Worm (Caenorhabditis elegans) whole organism, young adult: ENCODE measurements around the gene lin-52.

Experiments used
- B0035.1 ChIP-seq: sonication (generic microtip); optimal IDR thresholded peaks from 2 replicates; lab custom pipeline; 2016; ENCODE audit warnings: missing genetic modification characterization, mild to moderate bottlenecking, missing compliant biosample characterization, missing genotype, missing genetic modification reagents
- B0261.1 ChIP-seq: sonication (generic microtip); optimal IDR thresholded peaks from 2 replicates; lab custom pipeline; 2016; ENCODE audit warnings: mild to moderate bottlenecking, missing genetic modification characterization, moderate library complexity, missing compliant biosample characterization
- C06A6.2 ChIP-seq: fragments of 200-800 bp; sonication (Bioruptor generic); conservative IDR thresholded peaks from 2 replicates; pipeline ENCODE4 v1.3.6; 2022; ENCODE audit warnings: missing genetic modification characterization, missing compliant biosample characterization
- F33H1.4 ChIP-seq: fragments of 200-800 bp; sonication (Bioruptor generic); IDR thresholded peaks from 2 replicates; pipeline ENCODE4 v1.3.6; 2022; ENCODE audit warnings: missing genetic modification reagents, missing genetic modification characterization, missing compliant biosample characterization
- F39B2.1 ChIP-seq: fragments of 200-800 bp; sonication (Bioruptor generic); IDR thresholded peaks from 2 replicates; pipeline ENCODE4 v1.3.6; 2022; ENCODE audit warnings: missing genetic modification reagents, missing genetic modification characterization, missing compliant biosample characterization
- F57C9.4 ChIP-seq: sonication (generic microtip); optimal IDR thresholded peaks from 2 replicates; lab custom pipeline; 2017; ENCODE audit warnings: mild to moderate bottlenecking, missing genetic modification characterization, missing compliant biosample characterization
- Y53F4B.3 ChIP-seq: fragments of 200-800 bp; sonication (Bioruptor generic); IDR thresholded peaks from 2 replicates; pipeline ENCODE4 v1.3.6; 2022; ENCODE audit warnings: missing genetic modification reagents, missing genetic modification characterization, missing compliant biosample characterization
- Y56A3A.18 ChIP-seq: fragments of 200-800 bp; sonication (Bioruptor generic); IDR thresholded peaks from 2 replicates; pipeline ENCODE4 v1.3.6; 2022; ENCODE audit warnings: missing genetic modification reagents, missing genetic modification characterization, missing compliant biosample characterization
- ZK185.1 ChIP-seq: sonication (generic microtip); optimal IDR thresholded peaks from 2 replicates; lab custom pipeline; 2016; ENCODE audit warnings: mild to moderate bottlenecking, missing genetic modification characterization, missing compliant biosample characterization; ENCODE audit not compliant: poor library complexity, severe bottlenecking
- ama-1 ChIP-seq, 3 experiments: fragments of 150-350 bp in 1 of 3; sonication (generic microtip) in 2 of 3; optimal IDR thresholded peaks; 2 replicates each; lab custom pipeline; 2014 to 2018; ENCODE audit warnings: missing biosample characterization in 2 of 3, missing genetic modification characterization in 2 of 3, missing genetic modification reagents in 2 of 3
- atf-7 ChIP-seq: sonication (generic microtip); optimal IDR thresholded peaks from 2 replicates; lab custom pipeline; 2017; ENCODE audit warnings: mild to moderate bottlenecking, missing genetic modification characterization, missing compliant biosample characterization
- athp-1 ChIP-seq: sonication (generic microtip); optimal IDR thresholded peaks from 2 replicates; lab custom pipeline; 2017; ENCODE audit warnings: mild to moderate bottlenecking, missing genetic modification characterization, missing compliant biosample characterization
- attf-3 ChIP-seq: fragments of 200-800 bp; sonication (Bioruptor generic); conservative IDR thresholded peaks from 2 replicates; pipeline ENCODE4 v1.3.6; 2022; ENCODE audit warnings: missing genetic modification reagents, missing genetic modification characterization, missing compliant biosample characterization
- attf-5 ChIP-seq: fragments of 200-800 bp; sonication (Bioruptor generic); optimal IDR thresholded peaks from 2 replicates; lab custom pipeline; 2018; ENCODE audit warnings: mild to moderate bottlenecking, missing genetic modification characterization, missing compliant biosample characterization
- attf-6 ChIP-seq: fragments of 200-800 bp; sonication (Bioruptor generic); IDR thresholded peaks from 2 replicates; pipeline ENCODE4 v1.3.6; 2022; ENCODE audit warnings: missing genetic modification reagents, missing genetic modification characterization, missing compliant biosample characterization
- bed-2 ChIP-seq: fragments of 200-800 bp; sonication (Bioruptor generic); IDR thresholded peaks from 2 replicates; pipeline ENCODE4 v1.3.6; 2022; ENCODE audit warnings: missing genetic modification reagents, missing genetic modification characterization, missing compliant biosample characterization
- ceh-27 ChIP-seq: fragments of 200-800 bp; sonication (Bioruptor generic); optimal IDR thresholded peaks from 2 replicates; lab custom pipeline; 2018; ENCODE audit warnings: mild to moderate bottlenecking, missing genetic modification characterization, moderate library complexity, missing compliant biosample characterization
- ceh-58 ChIP-seq: fragments of 200-800 bp; sonication (Bioruptor generic); IDR thresholded peaks from 2 replicates; pipeline ENCODE4 v1.3.6; 2022; ENCODE audit warnings: missing genetic modification characterization, missing compliant biosample characterization
- die-1 ChIP-seq: sonication (generic microtip); optimal IDR thresholded peaks from 2 replicates; lab custom pipeline; 2016; ENCODE audit warnings: missing genotype, mild to moderate bottlenecking, missing genetic modification characterization, missing compliant biosample characterization
- dox-1 ChIP-seq: fragments of 200-800 bp; sonication (Bioruptor generic); IDR thresholded peaks from 2 replicates; pipeline ENCODE4 v1.3.6; 2022; ENCODE audit warnings: missing genetic modification reagents, missing genetic modification characterization, missing compliant biosample characterization
- dpff-1 ChIP-seq: sonication (generic microtip); optimal IDR thresholded peaks from 2 replicates; lab custom pipeline; 2017; ENCODE audit warnings: mild to moderate bottlenecking, missing genetic modification characterization, missing compliant biosample characterization
- efl-1 ChIP-seq: fragments of 150-350 bp; optimal IDR thresholded peaks from 2 replicates; lab custom pipeline; 2014; ENCODE audit warnings: missing biosample characterization, missing genetic modification reagents, missing genetic modification characterization
- egrh-3 ChIP-seq: fragments of 200-800 bp; sonication (Bioruptor generic); IDR thresholded peaks from 2 replicates; pipeline ENCODE4 v1.3.6; 2022; ENCODE audit warnings: missing genetic modification reagents, missing genetic modification characterization, missing compliant biosample characterization
- ets-4 ChIP-seq: fragments of 200-800 bp; sonication (Bioruptor generic); optimal IDR thresholded peaks from 2 replicates; lab custom pipeline; 2018; ENCODE audit warnings: mild to moderate bottlenecking, missing genetic modification characterization, missing compliant biosample characterization
- him-1 ChIP-seq: sonication (generic microtip); optimal IDR thresholded peaks from 2 replicates; lab custom pipeline; 2016; ENCODE audit warnings: missing genotype, missing genetic modification reagents, missing genetic modification characterization, missing compliant biosample characterization
- hmg-1.2 ChIP-seq: fragments of 200-800 bp; sonication (Bioruptor generic); IDR thresholded peaks from 2 replicates; pipeline ENCODE4 v1.3.6; 2022; ENCODE audit warnings: missing genetic modification reagents, missing genetic modification characterization, missing compliant biosample characterization
- let-607 ChIP-seq, 2 experiments: fragments of 200-800 bp in 1 of 2; sonication (Bioruptor generic) in 1 of 2; sonication (generic microtip) in 1 of 2; optimal IDR thresholded peaks; 2 replicates each; lab custom pipeline; 2016 to 2018; ENCODE audit warnings: mild to moderate bottlenecking in 2 of 2, missing compliant biosample characterization in 2 of 2, missing genetic modification characterization in 2 of 2, moderate library complexity in 2 of 2, missing genotype in 1 of 2
- lin-40 ChIP-seq: sonication (generic microtip); optimal IDR thresholded peaks from 2 replicates; lab custom pipeline; 2016; ENCODE audit warnings: missing genetic modification characterization, mild to moderate bottlenecking, missing compliant biosample characterization, missing genotype, missing genetic modification reagents
- lir-1 ChIP-seq: fragments of 200-800 bp; sonication (Bioruptor generic); conservative IDR thresholded peaks from 2 replicates; pipeline ENCODE4 v1.3.6; 2022; ENCODE audit warnings: missing genetic modification reagents, missing genetic modification characterization, missing compliant biosample characterization
- lsl-1 ChIP-seq: fragments of 200-800 bp; sonication (Bioruptor generic); optimal IDR thresholded peaks from 2 replicates; lab custom pipeline; 2018; ENCODE audit warnings: mild to moderate bottlenecking, missing genetic modification characterization, moderate library complexity, missing compliant biosample characterization
- lsy-27 ChIP-seq: sonication (generic microtip); optimal IDR thresholded peaks from 2 replicates; lab custom pipeline; 2017; ENCODE audit warnings: missing genetic modification characterization, mild to moderate bottlenecking, missing compliant biosample characterization, antibody characterized with exemption, missing genotype, borderline replicate concordance; ENCODE audit not compliant: insufficient read depth
- madf-6 ChIP-seq: fragments of 200-800 bp; sonication (Bioruptor generic); IDR thresholded peaks from 2 replicates; pipeline ENCODE4 v1.3.6; 2022; ENCODE audit warnings: missing genetic modification reagents, missing genetic modification characterization, missing compliant biosample characterization
- madf-8 ChIP-seq: fragments of 200-800 bp; sonication (Bioruptor generic); conservative IDR thresholded peaks from 2 replicates; pipeline ENCODE4 v1.3.6; 2022; ENCODE audit warnings: missing genetic modification reagents, missing genetic modification characterization, missing compliant biosample characterization
- mel-28 ChIP-seq: sonication (generic microtip); optimal IDR thresholded peaks from 2 replicates; lab custom pipeline; 2016; ENCODE audit warnings: borderline replicate concordance, mild to moderate bottlenecking, missing genetic modification characterization, missing compliant biosample characterization
- mxl-1 ChIP-seq: sonication (generic microtip); optimal IDR thresholded peaks from 2 replicates; lab custom pipeline; 2016; ENCODE audit warnings: missing genetic modification characterization, missing compliant biosample characterization
- nfya-2 ChIP-seq: fragments of 200-800 bp; sonication (Bioruptor generic); IDR thresholded peaks from 2 replicates; pipeline ENCODE4 v1.3.6; 2022; ENCODE audit warnings: missing genetic modification reagents, missing genetic modification characterization, missing compliant biosample characterization
- nhr-90 ChIP-seq: sonication (generic microtip); optimal IDR thresholded peaks from 2 replicates; lab custom pipeline; 2016; ENCODE audit warnings: missing genotype, mild to moderate bottlenecking, missing genetic modification characterization, missing compliant biosample characterization
- pbrm-1 ChIP-seq: fragments of 200-800 bp; sonication (Bioruptor generic); IDR thresholded peaks from 2 replicates; pipeline ENCODE4 v1.3.6; 2022; ENCODE audit warnings: missing genetic modification reagents, missing genetic modification characterization, missing compliant biosample characterization
- rec-8 ChIP-seq, 2 experiments: sonication (generic microtip); optimal IDR thresholded peaks; 2 replicates each; lab custom pipeline; 2016; ENCODE audit warnings: mild to moderate bottlenecking in 2 of 2, missing genetic modification characterization in 2 of 2, missing genetic modification reagents in 2 of 2, missing genotype in 2 of 2, missing biosample characterization in 1 of 2, missing compliant biosample characterization in 1 of 2, moderate library complexity in 1 of 2
- sdz-38 ChIP-seq: sonication (generic microtip); optimal IDR thresholded peaks from 2 replicates; lab custom pipeline; 2016; ENCODE audit warnings: missing genotype, missing genetic modification characterization, missing compliant biosample characterization
- snpc-1.3 ChIP-seq: sonication (generic microtip); optimal IDR thresholded peaks from 2 replicates; lab custom pipeline; 2017; ENCODE audit warnings: missing genetic modification characterization, mild to moderate bottlenecking, missing compliant biosample characterization, antibody characterized with exemption, moderate library complexity, missing genotype, missing genetic modification reagents; ENCODE audit not compliant: insufficient read depth
- snpc-3.4 ChIP-seq: sonication (generic microtip); optimal IDR thresholded peaks from 2 replicates; lab custom pipeline; 2017; ENCODE audit warnings: missing genetic modification characterization, mild to moderate bottlenecking, missing compliant biosample characterization, antibody characterized with exemption, moderate library complexity, missing genotype, missing genetic modification reagents
- sptf-2 ChIP-seq: fragments of 200-800 bp; sonication (Bioruptor generic); optimal IDR thresholded peaks from 2 replicates; lab custom pipeline; 2018; ENCODE audit warnings: mild to moderate bottlenecking, missing genetic modification characterization, missing compliant biosample characterization
- tbp1 ChIP-seq: fragments of 200-800 bp; sonication (Bioruptor generic); optimal IDR thresholded peaks from 2 replicates; lab custom pipeline; 2018; ENCODE audit warnings: mild to moderate bottlenecking, missing genetic modification characterization, missing compliant biosample characterization
- tlf-1 ChIP-seq: fragments of 200-800 bp; sonication (Bioruptor generic); optimal IDR thresholded peaks from 2 replicates; lab custom pipeline; 2018; ENCODE audit warnings: mild to moderate bottlenecking, missing genetic modification characterization, missing compliant biosample characterization
- xnd-1 ChIP-seq: sonication (generic microtip); optimal IDR thresholded peaks from 2 replicates; lab custom pipeline; 2016; ENCODE audit warnings: missing genotype, missing genetic modification reagents, missing genetic modification characterization, missing compliant biosample characterization
- ztf-25 ChIP-seq: fragments of 200-800 bp; sonication (Bioruptor generic); IDR thresholded peaks from 2 replicates; pipeline ENCODE4 v1.3.6; 2022; ENCODE audit warnings: missing genetic modification reagents, missing genetic modification characterization, missing compliant biosample characterization

lin-52 gene

DNA sequence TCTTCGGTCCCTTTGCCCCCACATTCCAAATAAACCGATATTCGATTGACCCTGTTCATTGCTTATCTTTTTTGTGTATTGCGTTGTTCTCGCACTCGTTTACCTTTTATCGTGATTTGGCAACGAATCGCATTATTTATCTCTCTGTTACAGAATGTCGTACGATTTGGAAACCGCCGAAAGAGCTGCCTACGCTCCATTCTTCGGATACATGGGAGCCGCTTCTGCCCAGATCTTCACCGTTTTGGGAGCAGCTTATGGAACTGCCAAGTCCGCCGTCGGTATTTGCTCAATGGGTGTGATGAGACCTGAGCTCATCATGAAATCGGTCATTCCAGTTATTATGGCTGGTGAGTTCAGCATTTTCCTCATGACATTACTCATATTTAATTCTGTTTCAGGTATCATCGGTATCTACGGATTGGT is 42.5 kb downstream of the lin-52 start, which contains the start of gene vha-2 (continued):
- TF ChIP-seq tbp1 (GFP tag; lab: Kevin White, UChicago) (peak; percentile 31), Y56A3A.18 (GFP tag; lab: Robert Waterston, UW) (0 out of 2 replicates have a peak, but pooled peaks have one; percentile 9), him-1 (no peak), attf-6 (GFP tag; lab: Robert Waterston, UW) (no peak), F57C9.4 (tag; lab: Kevin White, UChicago) (no peak), dpff-1 (tag; lab: Kevin White, UChicago) (peak; percentile 11), B0261.1 (no peak), bed-2 (GFP tag; lab: Robert Waterston, UW) (no peak), atf-7 (peak; percentile 40), rec-8 (tag; optimal IDR thresholded peaks at IDR 0.05; lab: Kevin White, UChicago) (no peak), hmg-1.2 (GFP tag; lab: Robert Waterston, UW) (no peak; the same call in none of the 2 replicates), madf-6 (GFP tag; lab: Robert Waterston, UW) (peak; percentile 57), let-607 (tag; optimal IDR thresholded peaks at IDR 0.05; lab: Kevin White, UChicago) (peak in 1 of 2 experiments; percentile 30), ztf-25 (GFP tag; lab: Robert Waterston, UW) (no peak), Y53F4B.3 (GFP tag; lab: Robert Waterston, UW) (no peak), C06A6.2 (no peak), attf-5 (GFP tag; lab: Kevin White, UChicago) (no peak), lin-40 (tag; lab: Kevin White, UChicago) (no peak), ama-1 (optimal IDR thresholded peaks at IDR 0.05; lab: Kevin White, UChicago) (no peak), ama-1 (GFP tag; optimal IDR thresholded peaks at IDR 0.05; lab: Kevin White, UChicago) (peak in 1 of 2 experiments; percentile 10), snpc-3.4 (tag; lab: Kevin White, UChicago) (no peak), dox-1 (peak; percentile 31), sptf-2 (no peak), snpc-1.3 (tag; lab: Kevin White, UChicago) (no peak), nhr-90 (tag; lab: Kevin White, UChicago) (peak; percentile 43), efl-1 (GFP tag; lab: Kevin White, UChicago) (no peak), sdz-38 (no peak), mel-28 (tag; lab: Kevin White, UChicago) (no peak), B0035.1 (tag; lab: Kevin White, UChicago) (peak; percentile 55), lsl-1 (no peak), ZK185.1 (tag; lab: Kevin White, UChicago) (peak; percentile 37), nfya-2 (GFP tag; lab: Robert Waterston, UW) (peak; percentile 25; the same call in 1 of the 2 replicates), madf-8 (GFP tag; lab: Robert Waterston, UW) (no peak), lir-1 (GFP tag; lab: Robert Waterston, UW) (no peak), egrh-3 (GFP tag; lab: Robert Waterston, UW) (no peak), lsy-27 (tag; lab: Kevin White, UChicago) (no peak), athp-1 (tag; lab: Kevin White, UChicago) (peak; percentile 77), F33H1.4 (GFP tag; lab: Robert Waterston, UW) (no peak; the same call in 1 of the 2 replicates), ceh-27 (GFP tag; lab: Kevin White, UChicago) (no peak), xnd-1 (tag; lab: Kevin White, UChicago) (no peak), ets-4 (GFP tag; lab: Kevin White, UChicago) (peak; percentile 66), tlf-1 (peak; percentile 76), die-1 (tag; lab: Kevin White, UChicago) (peak; percentile 62), attf-3 (GFP tag; lab: Robert Waterston, UW) (no peak), ceh-58 (no peak), mxl-1 (tag; lab: Kevin White, UChicago) (no peak), F39B2.1 (no peak), pbrm-1 (peak; percentile 75)
